Worm (Caenorhabditis elegans): Measurements from ENCODE around the gene clec-132.

DNA sequence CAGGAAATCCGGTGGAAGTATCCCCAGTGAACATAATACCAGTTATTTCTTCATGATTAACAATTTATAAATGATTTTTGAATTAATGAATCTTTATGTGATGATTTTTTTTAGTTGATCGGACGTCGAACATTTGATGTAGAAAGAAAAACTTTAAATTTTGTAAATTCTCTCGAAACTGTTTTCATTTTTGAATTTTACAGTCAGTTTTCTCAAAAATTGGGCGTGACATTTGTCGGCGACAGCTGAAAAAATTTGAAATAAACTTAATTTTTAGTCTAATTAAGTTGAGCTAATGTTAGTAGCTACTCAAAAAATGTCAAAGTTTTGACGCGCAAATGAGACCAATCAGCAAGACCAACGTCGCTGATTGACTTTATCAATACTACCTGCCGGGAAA is 6.6 kb downstream of the clec-132 start, which contains the start of gene srh-60:
- TF ChIP-seq ama-1 (optimal IDR thresholded peaks at IDR 0.05) = no peak
- TF ChIP-seq ceh-62 (tag; optimal IDR thresholded peaks at IDR 0.05) = no peak
- TF ChIP-seq ceh-82 (tag; optimal IDR thresholded peaks at IDR 0.05) = no peak

Measured in whole organism, L4 larva.